Worm (Caenorhabditis elegans): Measurements from ENCODE around the gene htz-1.
A peak's percentile ranks its signal among the peaks of the same experiment; 100 is the strongest.

htz-1 gene

ce11 chrIV:4469055-4469454 lies 23.0 kb downstream of the htz-1 start:
- TF ChIP-seq ztf-23 (GFP tag; IDR thresholded peaks at IDR 0.05) (no peak), tab-1 (GFP tag; IDR thresholded peaks at IDR 0.05) (no peak)

DNA sequence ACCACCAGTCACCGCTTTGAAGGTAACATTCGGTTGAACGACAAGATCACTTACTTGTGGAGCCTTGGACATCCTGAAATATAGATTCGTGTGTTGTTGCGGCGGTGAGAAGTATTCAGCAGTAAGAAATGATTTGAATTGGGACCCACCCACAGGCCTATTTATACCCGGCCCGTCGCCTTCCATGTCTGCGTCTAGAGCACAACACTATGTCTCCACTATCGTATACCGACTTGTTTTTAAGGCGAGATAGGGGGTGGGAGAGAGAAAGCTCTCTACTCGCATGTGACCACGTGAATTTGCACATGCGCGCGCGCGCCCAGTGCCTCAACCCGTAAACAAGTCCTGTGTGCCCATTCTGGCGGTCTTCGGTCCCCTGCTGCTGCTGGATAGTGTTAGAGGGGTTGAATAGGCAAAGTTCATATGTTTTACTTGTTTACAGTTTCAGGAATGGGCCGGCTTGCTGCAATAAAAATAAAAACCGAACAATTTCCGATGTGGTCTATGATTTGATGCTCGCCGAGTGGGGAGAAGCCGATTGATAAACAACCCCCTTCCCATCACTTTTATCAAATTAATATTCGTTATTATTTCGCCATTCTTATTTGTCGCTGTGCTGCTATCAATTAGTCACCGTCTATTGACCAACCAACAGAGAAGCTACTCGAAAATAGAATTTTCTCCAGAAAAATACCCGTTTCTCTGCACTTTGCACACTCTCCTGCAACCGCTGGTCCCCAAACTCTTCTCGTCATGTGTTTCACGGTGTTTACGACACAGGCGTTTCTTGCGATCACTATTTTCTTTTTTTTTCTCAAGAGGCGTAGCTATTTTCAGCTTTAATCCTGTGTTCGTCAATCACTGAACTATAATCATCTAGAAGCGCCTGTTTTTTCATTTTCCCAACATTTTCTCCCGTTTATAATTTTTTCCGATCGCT lies 24.0 kb downstream of the htz-1 start:
- TF ChIP-seq T22C8.4 (GFP tag; IDR thresholded peaks at IDR 0.05) (no peak), cog-1 (tag; optimal IDR thresholded peaks at IDR 0.05) (no peak), flt-1 (GFP tag; IDR thresholded peaks at IDR 0.05) (peak; percentile 28; the same call in 1 of the 2 replicates), ztf-23 (GFP tag; IDR thresholded peaks at IDR 0.05) (no peak), ref-1 (GFP tag; conservative IDR thresholded peaks at IDR 0.05) (no peak; the same call in 1 of the 2 replicates), med-1 (GFP tag; optimal IDR thresholded peaks at IDR 0.05; ENCODE audit: insufficient read depth) (no peak), tab-1 (GFP tag; IDR thresholded peaks at IDR 0.05) (peak; percentile 63; the same call in 1 of the 2 replicates), klf-2 (GFP tag; conservative IDR thresholded peaks at IDR 0.05) (no peak), ztf-29 (GFP tag; IDR thresholded peaks at IDR 0.05) (no peak)

ce11 chrIV:4470885-4471772 lies 25.1 kb downstream of the htz-1 start:
- TF ChIP-seq ztf-29 (GFP tag; IDR thresholded peaks at IDR 0.05), result no peak

- TF ChIP-seq klf-2 (GFP tag; conservative IDR thresholded peaks at IDR 0.05), result no peak
- no peak for TF ChIP-seq med-1 (GFP tag; optimal IDR thresholded peaks at IDR 0.05; ENCODE audit: insufficient read depth)
- TF ChIP-seq ref-1 (GFP tag; conservative IDR thresholded peaks at IDR 0.05), result no peak
- no peak for TF ChIP-seq cog-1 (tag; optimal IDR thresholded peaks at IDR 0.05)
- no peak for TF ChIP-seq flt-1 (GFP tag; IDR thresholded peaks at IDR 0.05)
- TF ChIP-seq ztf-23 (GFP tag; IDR thresholded peaks at IDR 0.05), result no peak
- TF ChIP-seq T22C8.4 (GFP tag; IDR thresholded peaks at IDR 0.05), result no peak
- TF ChIP-seq ztf-29 (GFP tag; IDR thresholded peaks at IDR 0.05), result no peak
- TF ChIP-seq tab-1 (GFP tag; IDR thresholded peaks at IDR 0.05), result no peak
Measured at ce11 chrIV:4472418-4473173, 26.6 kb downstream of the htz-1 start.

- TF ChIP-seq flt-1 (GFP tag; IDR thresholded peaks at IDR 0.05), result no peak
Measured at ce11 chrIV:4473767-4474166, 27.8 kb downstream of the htz-1 start.

ce11 chrIV:4475362-4476086 lies 29.5 kb downstream of the htz-1 start:
- TF ChIP-seq flt-1 (GFP tag; IDR thresholded peaks at IDR 0.05) (no peak), ztf-29 (GFP tag; IDR thresholded peaks at IDR 0.05) (no peak), tab-1 (GFP tag; IDR thresholded peaks at IDR 0.05) (no peak), ztf-23 (GFP tag; IDR thresholded peaks at IDR 0.05) (no peak), med-1 (GFP tag; optimal IDR thresholded peaks at IDR 0.05; ENCODE audit: insufficient read depth) (no peak), cog-1 (tag; optimal IDR thresholded peaks at IDR 0.05) (no peak), T22C8.4 (GFP tag; IDR thresholded peaks at IDR 0.05) (no peak), ref-1 (GFP tag; conservative IDR thresholded peaks at IDR 0.05) (no peak), klf-2 (GFP tag; conservative IDR thresholded peaks at IDR 0.05) (no peak)

- TF ChIP-seq ref-1 (GFP tag; conservative IDR thresholded peaks at IDR 0.05) (no peak), T22C8.4 (GFP tag; IDR thresholded peaks at IDR 0.05) (no peak), cog-1 (tag; optimal IDR thresholded peaks at IDR 0.05) (no peak), med-1 (GFP tag; optimal IDR thresholded peaks at IDR 0.05; ENCODE audit: insufficient read depth) (no peak)
Measured at ce11 chrIV:4477009-4477471, 31.0 kb downstream of the htz-1 start, which contains the start of gene M01H9.3. M01H9.3 (minus strand) TSS chrIV:4477059.

DNA sequence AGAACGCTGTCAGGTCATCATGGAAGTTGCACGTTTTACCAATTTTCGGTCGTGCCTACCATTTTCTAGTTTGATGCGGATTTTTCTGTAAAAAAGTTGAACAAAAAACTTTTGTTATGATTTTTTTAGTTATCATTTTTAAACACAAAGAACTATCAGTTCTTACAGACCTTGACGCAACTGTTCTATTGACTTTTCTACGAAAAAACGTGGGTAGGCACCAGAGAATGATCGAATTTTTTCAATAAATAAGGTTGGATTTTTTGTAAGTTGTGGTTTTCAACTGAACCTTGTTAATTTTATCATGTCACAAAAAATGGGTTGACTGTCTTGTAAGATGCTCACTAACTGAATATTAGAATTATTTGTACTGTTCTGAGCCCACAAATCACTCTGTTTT lies 32.6 kb downstream of the htz-1 start:
- TF ChIP-seq flt-1 (GFP tag; IDR thresholded peaks at IDR 0.05), result no peak

DNA sequence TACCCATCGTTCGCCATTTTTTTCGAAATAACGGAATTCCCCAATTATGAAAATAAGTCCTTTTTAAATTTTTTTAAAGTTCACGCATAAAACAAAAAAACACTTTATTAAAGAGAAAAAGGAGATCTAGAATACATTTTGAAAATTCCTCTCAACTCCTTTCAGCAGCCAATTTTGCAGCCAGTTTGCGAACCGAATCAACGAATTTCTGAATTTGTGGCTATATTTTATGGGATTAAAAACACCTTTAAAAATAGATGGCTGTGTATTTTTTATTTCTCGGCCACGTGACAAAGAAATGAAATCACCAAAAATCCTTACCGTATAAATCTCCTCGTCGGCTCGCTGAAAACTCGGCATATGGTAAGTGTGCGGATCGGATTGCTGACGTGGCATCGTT lies 34.0 kb downstream of the htz-1 start, which contains the start of gene M01H9.10:
TSS of gene M01H9.10 (minus strand) at position 101 of the 400 bp plus-strand sequence.
- TF ChIP-seq tab-1 (GFP tag; IDR thresholded peaks at IDR 0.05), result no peak
- TF ChIP-seq flt-1 (GFP tag; IDR thresholded peaks at IDR 0.05), result no peak
- no peak for TF ChIP-seq T22C8.4 (GFP tag; IDR thresholded peaks at IDR 0.05)
- no peak for TF ChIP-seq med-1 (GFP tag; optimal IDR thresholded peaks at IDR 0.05; ENCODE audit: insufficient read depth)
- TF ChIP-seq klf-2 (GFP tag; conservative IDR thresholded peaks at IDR 0.05), result no peak
- TF ChIP-seq ref-1 (GFP tag; conservative IDR thresholded peaks at IDR 0.05), result no peak
- TF ChIP-seq ztf-29 (GFP tag; IDR thresholded peaks at IDR 0.05), result no peak
- TF ChIP-seq cog-1 (tag; optimal IDR thresholded peaks at IDR 0.05), result no peak
- no peak for TF ChIP-seq ztf-23 (GFP tag; IDR thresholded peaks at IDR 0.05)
